Fruit fly (Drosophila melanogaster) whole organism, prepupa: ENCODE results near the gene Atg6.

ENCODE experiments used
- Blimp-1 ChIP-seq: fragments of 200-800 bp; sonication (Bioruptor generic); optimal IDR thresholded peaks from 3 replicates; lab custom pipeline; 2017; ENCODE audit warnings: missing biosample characterization, missing genetic modification characterization, mild to moderate bottlenecking, moderate library complexity, missing genetic modification reagents
- CG10631 ChIP-seq: fragments of 200-800 bp; sonication (Bioruptor generic); optimal IDR thresholded peaks from 2 replicates; lab custom pipeline; 2016; ENCODE audit warnings: missing biosample characterization, missing genetic modification characterization
- CG10669 ChIP-seq: fragments of 200-800 bp; sonication (Bioruptor generic); optimal IDR thresholded peaks from 3 replicates; lab custom pipeline; 2018; ENCODE audit warnings: missing biosample characterization, mild to moderate bottlenecking, missing genetic modification characterization, moderate library complexity
- CG11902 ChIP-seq: fragments of 200-800 bp; sonication (Bioruptor generic); optimal IDR thresholded peaks from 3 replicates; lab custom pipeline; 2016; ENCODE audit warnings: missing biosample characterization, missing genetic modification characterization
- CG15336 ChIP-seq: fragments of 200-800 bp; sonication (Bioruptor generic); IDR thresholded peaks from 2 replicates; pipeline ENCODE4 v1.3.6; 2022; ENCODE audit warnings: missing biosample characterization, missing genetic modification characterization
- CG32006 ChIP-seq: fragments of 200-800 bp; sonication (Bioruptor generic); optimal IDR thresholded peaks from 3 replicates; lab custom pipeline; 2017; ENCODE audit warnings: missing biosample characterization, mild to moderate bottlenecking, missing genetic modification characterization
- CG34406 ChIP-seq: fragments of 200-800 bp; sonication (Bioruptor generic); optimal IDR thresholded peaks from 3 replicates; lab custom pipeline; 2016; ENCODE audit warnings: missing biosample characterization, missing genetic modification characterization
- CG4318 ChIP-seq: fragments of 200-800 bp; sonication (Bioruptor generic); optimal IDR thresholded peaks from 3 replicates; lab custom pipeline; 2017; ENCODE audit warnings: missing biosample characterization, mild to moderate bottlenecking, missing genetic modification characterization
- CG6163 ChIP-seq: fragments of 200-800 bp; sonication (Bioruptor generic); IDR thresholded peaks from 3 replicates; pipeline ENCODE4 v1.3.6; 2022; ENCODE audit warnings: missing biosample characterization, missing genetic modification characterization
- CG6276 ChIP-seq: fragments of 200-800 bp; sonication (Bioruptor generic); optimal IDR thresholded peaks from 2 replicates; lab custom pipeline; 2017; ENCODE audit warnings: missing biosample characterization, mild to moderate bottlenecking, missing genetic modification characterization
- CG6854 ChIP-seq: fragments of 200-800 bp; sonication (Bioruptor generic); optimal IDR thresholded peaks from 2 replicates; lab custom pipeline; 2017; ENCODE audit warnings: missing biosample characterization, mild to moderate bottlenecking, missing genetic modification characterization
- CG7368 ChIP-seq: fragments of 200-800 bp; sonication (Bioruptor generic); optimal IDR thresholded peaks from 3 replicates; lab custom pipeline; 2016; ENCODE audit warnings: missing biosample characterization, missing genetic modification characterization
- CG8119 ChIP-seq: fragments of 200-800 bp; sonication (Bioruptor generic); IDR thresholded peaks from 3 replicates; pipeline ENCODE4 v1.3.6; 2022; ENCODE audit warnings: missing biosample characterization, missing genetic modification characterization
- CG8319 ChIP-seq: fragments of 200-800 bp; sonication (Bioruptor generic); optimal IDR thresholded peaks from 3 replicates; lab custom pipeline; 2016; ENCODE audit warnings: missing biosample characterization, missing genetic modification characterization
- Eip75B ChIP-seq: fragments of 200-800 bp; sonication (Bioruptor generic); optimal IDR thresholded peaks from 3 replicates; lab custom pipeline; 2016; ENCODE audit warnings: missing biosample characterization, missing genetic modification characterization
- Eip78C ChIP-seq: fragments of 200-800 bp; sonication (Bioruptor generic); peaks from one replicate; lab custom pipeline; 2016; ENCODE audit warnings: missing biosample characterization, missing genetic modification characterization
- Eip93F ChIP-seq: fragments of 200-800 bp; sonication (Bioruptor generic); optimal IDR thresholded peaks from 2 replicates; lab custom pipeline; 2016; ENCODE audit warnings: missing biosample characterization, mild to moderate bottlenecking, missing genetic modification characterization
- Ets21C ChIP-seq: fragments of 200-800 bp; sonication (Bioruptor generic); optimal IDR thresholded peaks from 3 replicates; lab custom pipeline; 2016; ENCODE audit warnings: missing biosample characterization, missing genetic modification characterization
- Ets96B ChIP-seq: fragments of 200-800 bp; optimal IDR thresholded peaks from 2 replicates; lab custom pipeline; 2019; ENCODE audit warnings: missing biosample characterization, mild to moderate bottlenecking, missing genetic modification characterization, moderate library complexity
- Hr38 ChIP-seq: sonication (Bioruptor generic); optimal IDR thresholded peaks from 2 replicates; lab custom pipeline; 2016; ENCODE audit warnings: missing biosample characterization, missing genetic modification characterization
- Hr4 ChIP-seq: fragments of 200-800 bp; sonication (Bioruptor generic); optimal IDR thresholded peaks from 3 replicates; lab custom pipeline; 2016; ENCODE audit warnings: missing biosample characterization, missing genetic modification characterization
- Met ChIP-seq: fragments of 200-800 bp; sonication (Bioruptor generic); optimal IDR thresholded peaks from 3 replicates; lab custom pipeline; 2016; ENCODE audit warnings: missing biosample characterization, missing genetic modification characterization
- OdsH ChIP-seq: fragments of 200-800 bp; sonication (Bioruptor generic); optimal IDR thresholded peaks from 3 replicates; lab custom pipeline; 2016; ENCODE audit warnings: missing biosample characterization, missing genetic modification characterization
- Smox ChIP-seq: fragments of 200-800 bp; sonication (Bioruptor generic); optimal IDR thresholded peaks from 3 replicates; lab custom pipeline; 2016; ENCODE audit warnings: missing biosample characterization, missing genetic modification characterization
- Sox102F ChIP-seq: fragments of 200-800 bp; sonication (Bioruptor generic); optimal IDR thresholded peaks from 2 replicates; lab custom pipeline; 2016; ENCODE audit warnings: missing biosample characterization, mild to moderate bottlenecking, missing genetic modification characterization
- Sox14 ChIP-seq: fragments of 200-800 bp; sonication (Bioruptor generic); optimal IDR thresholded peaks from 3 replicates; lab custom pipeline; 2016; ENCODE audit warnings: missing biosample characterization, missing genetic modification characterization
- Sox15 ChIP-seq: fragments of 200-800 bp; sonication (Bioruptor generic); optimal IDR thresholded peaks from 3 replicates; lab custom pipeline; 2016; ENCODE audit warnings: missing biosample characterization, missing genetic modification characterization
- achi ChIP-seq: fragments of 200-800 bp; sonication (Bioruptor generic); optimal IDR thresholded peaks from 3 replicates; lab custom pipeline; 2016; ENCODE audit warnings: missing biosample characterization, missing genetic modification characterization
- dsx ChIP-seq: fragments of 200-800 bp; optimal IDR thresholded peaks from 3 replicates; lab custom pipeline; 2019; ENCODE audit warnings: missing biosample characterization, mild to moderate bottlenecking, missing genetic modification characterization, moderate library complexity; ENCODE audit not compliant: poor library complexity, severe bottlenecking
- eg ChIP-seq: fragments of 200-800 bp; sonication (Bioruptor generic); IDR thresholded peaks from 3 replicates; pipeline ENCODE4 v1.3.6; 2022; ENCODE audit warnings: missing biosample characterization, missing genetic modification characterization
- esn ChIP-seq: fragments of 200-800 bp; sonication (Bioruptor generic); optimal IDR thresholded peaks from 2 replicates; lab custom pipeline; 2016; ENCODE audit warnings: missing biosample characterization, mild to moderate bottlenecking, missing genetic modification characterization, moderate library complexity
- fd59A ChIP-seq: fragments of 200-800 bp; sonication (Bioruptor generic); optimal IDR thresholded peaks from 2 replicates; lab custom pipeline; 2017; ENCODE audit warnings: missing biosample characterization, mild to moderate bottlenecking, missing genetic modification characterization, missing genetic modification reagents
- fkh ChIP-seq: fragments of 200-800 bp; sonication (Bioruptor generic); optimal IDR thresholded peaks from 3 replicates; lab custom pipeline; 2017; ENCODE audit warnings: missing biosample characterization, mild to moderate bottlenecking, missing genetic modification characterization, moderate library complexity
- lz ChIP-seq: fragments of 200-800 bp; sonication (Bioruptor generic); optimal IDR thresholded peaks from 3 replicates; lab custom pipeline; 2016; ENCODE audit warnings: missing biosample characterization, missing genetic modification characterization
- net ChIP-seq: fragments of 200-800 bp; sonication (Bioruptor generic); optimal IDR thresholded peaks from 3 replicates; lab custom pipeline; 2016; ENCODE audit warnings: missing biosample characterization, missing genetic modification characterization
- spab ChIP-seq: fragments of 200-800 bp; sonication (Bioruptor generic); optimal IDR thresholded peaks from 2 replicates; lab custom pipeline; 2017; ENCODE audit warnings: missing biosample characterization, mild to moderate bottlenecking, missing genetic modification characterization, missing genetic modification reagents
- svp ChIP-seq: fragments of 200-800 bp; sonication (Bioruptor generic); peaks from one replicate; lab custom pipeline; 2016; ENCODE audit warnings: missing biosample characterization, missing genetic modification characterization
- topi ChIP-seq: fragments of 200-800 bp; sonication (Bioruptor generic); optimal IDR thresholded peaks from 3 replicates; lab custom pipeline; 2016; ENCODE audit warnings: missing biosample characterization, missing genetic modification characterization

The Atg6 gene

dm6 chr3R:24015449-24015848, 35.1 kb downstream of the Atg6 start:
- TF ChIP-seq topi (GFP tag; lab: Kevin White, UChicago) (no peak), fkh (GFP tag; lab: Kevin White, UChicago) (no peak), CG7368 (GFP tag; lab: Kevin White, UChicago) (no peak), CG34406 (GFP tag; lab: Kevin White, UChicago) (no peak), net (GFP tag; lab: Kevin White, UChicago) (no peak), Sox102F (no peak), CG10631 (GFP tag; lab: Kevin White, UChicago) (no peak)

dm6 chr3R:24014600-24014999, 36.0 kb downstream of the Atg6 start:
- TF ChIP-seq CG4318 (no peak), Eip75B (peak; percentile 10), CG11902 (no peak), Eip93F (GFP tag; lab: Kevin White, UChicago) (no peak), lz (no peak), CG6163 (GFP tag; lab: Robert Waterston, UW) (peak; percentile 15; the same call in 1 of the 3 replicates), spab (GFP tag; lab: Kevin White, UChicago) (no peak), CG10669 (no peak), CG6276 (no peak), Met (no peak), CG8119 (GFP tag; lab: Robert Waterston, UW) (0 out of 3 replicates have a peak, but pooled peaks have one; percentile 25), dsx (GFP tag; lab: Kevin White, UChicago) (peak; percentile 10), CG7368 (GFP tag; lab: Kevin White, UChicago) (no peak), topi (GFP tag; lab: Kevin White, UChicago) (no peak), Hr38 (GFP tag; lab: Kevin White, UChicago) (no peak), Sox15 (GFP tag; lab: Kevin White, UChicago) (no peak), fkh (GFP tag; lab: Kevin White, UChicago) (no peak), OdsH (GFP tag; lab: Kevin White, UChicago) (no peak), CG10631 (GFP tag; lab: Kevin White, UChicago) (peak; percentile 11), Ets21C (GFP tag; lab: Kevin White, UChicago) (no peak), Hr4 (GFP tag; lab: Kevin White, UChicago) (no peak), Smox (GFP tag; lab: Kevin White, UChicago) (no peak), achi (GFP tag; lab: Kevin White, UChicago) (no peak), Sox14 (GFP tag; lab: Kevin White, UChicago) (no peak), CG6854 (GFP tag; lab: Kevin White, UChicago) (no peak), CG15336 (GFP tag; lab: Robert Waterston, UW) (0 out of 2 replicates have a peak, but pooled peaks have one; percentile 19), CG34406 (GFP tag; lab: Kevin White, UChicago) (peak; percentile 13), Eip78C (GFP tag; lab: Kevin White, UChicago) (peak; percentile 83), Blimp-1 (GFP tag; lab: Kevin White, UChicago) (no peak), eg (GFP tag; lab: Robert Waterston, UW) (0 out of 3 replicates have a peak, but pooled peaks have one; percentile 14), CG32006 (GFP tag; lab: Kevin White, UChicago) (peak; percentile 17), svp (peak; percentile 51), fd59A (GFP tag; lab: Kevin White, UChicago) (no peak), Ets96B (tag; lab: Kevin White, UChicago) (peak; percentile 6), esn (GFP tag; lab: Kevin White, UChicago) (peak; percentile 10)

- no peak for TF ChIP-seq esn (GFP tag; lab: Kevin White, UChicago)
- TF ChIP-seq CG6854 (GFP tag; lab: Kevin White, UChicago): no peak
- TF ChIP-seq CG8319 (GFP tag; lab: Kevin White, UChicago): no peak
- TF ChIP-seq dsx (GFP tag; lab: Kevin White, UChicago): no peak
- no peak for TF ChIP-seq topi (GFP tag; lab: Kevin White, UChicago)
These were observed 38.4 kb downstream of the Atg6 start for dm6 chr3R:24012038-24012693.
